Fruit fly (Drosophila melanogaster) whole organism, embryonic: ENCODE data around the gene CG8861.

Source experiments
- ATbp ChIP-seq: fragments of 200-800 bp; sonication (Bioruptor generic); optimal IDR thresholded peaks from 2 replicates; lab custom pipeline; 2017; ENCODE audit warnings: missing biosample characterization, mild to moderate bottlenecking, missing genetic modification characterization, missing genetic modification reagents
- Ada2b ChIP-seq: fragments of 200-800 bp; sonication (Bioruptor generic); IDR thresholded peaks from 2 replicates; pipeline ENCODE4 v1.3.6; 2022; ENCODE audit warnings: missing biosample characterization, missing genetic modification characterization
- Atf-2 ChIP-seq: fragments of 200-800 bp; sonication (Bioruptor generic); optimal IDR thresholded peaks from 2 replicates; lab custom pipeline; 2016; ENCODE audit warnings: missing biosample characterization, missing genetic modification characterization
- Awh ChIP-seq: fragments of 200-800 bp; sonication (Bioruptor generic); IDR thresholded peaks from 2 replicates; pipeline ENCODE4, ENCODE4 v1.3.6; 2022; ENCODE audit warnings: missing biosample characterization, missing genetic modification characterization
- Bteb2 ChIP-seq: fragments of 200-800 bp; sonication (Bioruptor generic); optimal IDR thresholded peaks from 2 replicates; lab custom pipeline; 2016; ENCODE audit warnings: missing biosample characterization, missing genetic modification characterization
- CG1024 ChIP-seq: fragments of 200-800 bp; sonication (Bioruptor generic); IDR thresholded peaks from 2 replicates; pipeline ENCODE4 v1.3.6; 2022; ENCODE audit warnings: missing biosample characterization, missing genetic modification characterization
- CG10321 ChIP-seq: fragments of 200-800 bp; sonication (Bioruptor generic); IDR thresholded peaks from 2 replicates; pipeline ENCODE4 v1.3.6; 2022; ENCODE audit warnings: missing biosample characterization, missing genetic modification characterization
- CG10654 ChIP-seq: fragments of 200-800 bp; sonication (Bioruptor generic); optimal IDR thresholded peaks from 2 replicates; lab custom pipeline; 2016; ENCODE audit warnings: missing biosample characterization, missing genetic modification characterization
- CG10979 ChIP-seq: fragments of 200-800 bp; sonication (Bioruptor generic); optimal IDR thresholded peaks from 2 replicates; lab custom pipeline; 2018; ENCODE audit warnings: missing biosample characterization, mild to moderate bottlenecking, missing genetic modification characterization, moderate library complexity
- CG17385 ChIP-seq: fragments of 200-800 bp; sonication (Bioruptor generic); optimal IDR thresholded peaks from 3 replicates; lab custom pipeline; 2018; ENCODE audit warnings: missing biosample characterization, mild to moderate bottlenecking, missing genetic modification characterization
- CG18619 ChIP-seq: fragments of 200-800 bp; sonication (Bioruptor generic); optimal IDR thresholded peaks from 3 replicates; lab custom pipeline; 2017; ENCODE audit warnings: missing biosample characterization, mild to moderate bottlenecking, missing genetic modification characterization
- CG2202 ChIP-seq: fragments of 200-800 bp; sonication (Bioruptor generic); optimal IDR thresholded peaks from 2 replicates; lab custom pipeline; 2018; ENCODE audit warnings: missing biosample characterization, mild to moderate bottlenecking, missing genetic modification characterization
- CG2875 ChIP-seq: fragments of 200-800 bp; sonication (Bioruptor generic); optimal IDR thresholded peaks from 2 replicates; lab custom pipeline; 2017; ENCODE audit warnings: missing biosample characterization, mild to moderate bottlenecking, missing genetic modification characterization, missing genetic modification reagents
- CG30403 ChIP-seq: fragments of 200-800 bp; sonication (Bioruptor generic); optimal IDR thresholded peaks from 3 replicates; lab custom pipeline; 2016; ENCODE audit warnings: missing biosample characterization, missing genetic modification characterization
- CG33557 ChIP-seq: fragments of 200-800 bp; sonication (Bioruptor generic); optimal IDR thresholded peaks from 2 replicates; lab custom pipeline; 2019; ENCODE audit warnings: missing biosample characterization, mild to moderate bottlenecking, missing genetic modification characterization, moderate library complexity
- CG4617 ChIP-seq: fragments of 200-800 bp; sonication (Bioruptor generic); optimal IDR thresholded peaks from 3 replicates; lab custom pipeline; 2016; ENCODE audit warnings: missing biosample characterization, missing genetic modification characterization, borderline replicate concordance
- CG6254 ChIP-seq: fragments of 200-800 bp; sonication (Bioruptor generic); optimal IDR thresholded peaks from 3 replicates; lab custom pipeline; 2017; ENCODE audit warnings: mild to moderate bottlenecking, missing biosample characterization, missing genetic modification reagents, missing genetic modification characterization
- CG6683 ChIP-seq: fragments of 200-800 bp; sonication (Bioruptor generic); optimal IDR thresholded peaks from 2 replicates; lab custom pipeline; 2017; ENCODE audit warnings: missing biosample characterization, mild to moderate bottlenecking, missing genetic modification characterization, missing genetic modification reagents
- CG6765 ChIP-seq: fragments of 200-800 bp; sonication (Bioruptor generic); optimal IDR thresholded peaks from 3 replicates; lab custom pipeline; 2017; ENCODE audit warnings: missing biosample characterization, mild to moderate bottlenecking, missing genetic modification characterization
- CG7271 ChIP-seq: fragments of 200-800 bp; sonication (Bioruptor generic); optimal IDR thresholded peaks from 2 replicates; lab custom pipeline; 2018; ENCODE audit warnings: missing biosample characterization, mild to moderate bottlenecking, missing genetic modification characterization, moderate library complexity
- CG8290 ChIP-seq, 3 experiments: fragments of 200-800 bp; sonication (Bioruptor generic); optimal IDR thresholded peaks; 2 replicates each; lab custom pipeline; 2016 to 2019; ENCODE audit warnings: missing biosample characterization in 3 of 3, missing genetic modification characterization in 3 of 3, mild to moderate bottlenecking in 2 of 3, moderate library complexity in 1 of 3
- CG9932 ChIP-seq: fragments of 200-800 bp; sonication (Bioruptor generic); IDR thresholded peaks from 2 replicates; pipeline ENCODE4 v1.3.6; 2022; ENCODE audit warnings: missing biosample characterization, missing genetic modification characterization
- CTCF ChIP-seq: fragments of 200-800 bp; sonication (Bioruptor generic); optimal IDR thresholded peaks from 2 replicates; lab custom pipeline; 2017; ENCODE audit warnings: missing biosample characterization, mild to moderate bottlenecking, missing genetic modification characterization, moderate library complexity
- CoRest ChIP-seq: fragments of 200-800 bp; sonication (Bioruptor generic); optimal IDR thresholded peaks from 3 replicates; lab custom pipeline; 2018; ENCODE audit warnings: missing biosample characterization, mild to moderate bottlenecking, missing genetic modification characterization, moderate library complexity
- Dek ChIP-seq: fragments of 200-800 bp; sonication (Bioruptor generic); optimal IDR thresholded peaks from 3 replicates; lab custom pipeline; 2019; ENCODE audit warnings: missing biosample characterization, mild to moderate bottlenecking, missing genetic modification characterization, moderate library complexity
- Dfd ChIP-seq, 2 experiments: fragments of >200 bp; optimal IDR thresholded peaks; 2 replicates each; lab custom pipeline; 2017; ENCODE audit warnings: missing biosample characterization in 2 of 2, missing genetic modification characterization in 2 of 2
- Dref ChIP-seq: fragments of 200-800 bp; sonication (Bioruptor generic); IDR thresholded peaks from 2 replicates; pipeline ENCODE4 v1.3.6; 2022; ENCODE audit warnings: missing biosample characterization, missing genetic modification characterization
- Gug ChIP-seq: fragments of 200-800 bp; sonication (Bioruptor generic); IDR thresholded peaks from 4 replicates; pipeline ENCODE4 v1.3.6; 2022; ENCODE audit warnings: missing biosample characterization, missing genetic modification characterization
- HLHmδ ChIP-seq: fragments of 200-800 bp; sonication (Bioruptor generic); optimal IDR thresholded peaks from 2 replicates; lab custom pipeline; 2018; ENCODE audit warnings: missing biosample characterization, mild to moderate bottlenecking, missing genetic modification characterization, moderate library complexity
- Hand ChIP-seq: fragments of 200-800 bp; sonication (Bioruptor generic); optimal IDR thresholded peaks from 2 replicates; lab custom pipeline; 2017; ENCODE audit warnings: mild to moderate bottlenecking, missing biosample characterization, missing genetic modification reagents, missing genetic modification characterization
- HmgZ ChIP-seq: fragments of 200-800 bp; sonication (Bioruptor generic); optimal IDR thresholded peaks from 2 replicates; lab custom pipeline; 2018; ENCODE audit warnings: missing biosample characterization, mild to moderate bottlenecking, missing genetic modification characterization
- NfI ChIP-seq: fragments of 200-800 bp; sonication (Bioruptor generic); optimal IDR thresholded peaks from 3 replicates; lab custom pipeline; 2018; ENCODE audit warnings: missing biosample characterization, mild to moderate bottlenecking, missing genetic modification characterization, moderate library complexity
- Optix ChIP-seq: fragments of 200-800 bp; sonication (Bioruptor generic); IDR thresholded peaks from 3 replicates; pipeline ENCODE4 v1.3.6; 2022; ENCODE audit warnings: missing biosample characterization, missing genetic modification characterization
- Poxn ChIP-seq: fragments of 200-800 bp; sonication (Bioruptor generic); IDR thresholded peaks from 2 replicates; pipeline ENCODE4 v1.3.6; 2022; ENCODE audit warnings: missing biosample characterization, missing genetic modification characterization
- Spps ChIP-seq: fragments of 200-800 bp; sonication (Bioruptor generic); optimal IDR thresholded peaks from 2 replicates; lab custom pipeline; 2018; ENCODE audit warnings: missing biosample characterization, mild to moderate bottlenecking, missing genetic modification characterization
- ash1 ChIP-seq: fragments of 200-800 bp; sonication (Bioruptor generic); optimal IDR thresholded peaks from 2 replicates; lab custom pipeline; 2018; ENCODE audit warnings: missing biosample characterization, mild to moderate bottlenecking, missing genetic modification characterization
- cg ChIP-seq: fragments of 200-800 bp; sonication (Bioruptor generic); optimal IDR thresholded peaks from 3 replicates; lab custom pipeline; 2019; ENCODE audit warnings: missing biosample characterization, mild to moderate bottlenecking, missing genetic modification characterization, moderate library complexity
- chm ChIP-seq: fragments of 200-800 bp; sonication (Bioruptor generic); IDR thresholded peaks from 2 replicates; pipeline ENCODE4 v1.3.6; 2022; ENCODE audit warnings: missing biosample characterization, missing genetic modification characterization
- crol ChIP-seq: fragments of 200-800 bp; sonication (Bioruptor generic); IDR thresholded peaks from 2 replicates; pipeline ENCODE4 v1.3.6; 2022; ENCODE audit warnings: missing biosample characterization, missing genetic modification characterization
- dysf ChIP-seq: fragments of 200-800 bp; sonication (Bioruptor generic); IDR thresholded peaks from 3 replicates; pipeline ENCODE4 v1.3.6; 2022; ENCODE audit warnings: missing biosample characterization, missing genetic modification characterization
- inv ChIP-seq: fragments of 200-800 bp; sonication (Bioruptor generic); IDR thresholded peaks from 2 replicates; pipeline ENCODE4 v1.3.6; 2022; ENCODE audit warnings: missing biosample characterization, missing genetic modification characterization; ENCODE audit not compliant: partially characterized antibody
- mld ChIP-seq: fragments of 200-800 bp; sonication (Bioruptor generic); IDR thresholded peaks from 3 replicates; pipeline ENCODE4 v1.3.6; 2022; ENCODE audit warnings: missing biosample characterization, missing genetic modification characterization; ENCODE audit not compliant: partially characterized antibody
- pita ChIP-seq: fragments of 200-800 bp; sonication (Bioruptor generic); optimal IDR thresholded peaks from 2 replicates; lab custom pipeline; 2017; ENCODE audit warnings: missing biosample characterization, mild to moderate bottlenecking, missing genetic modification characterization
- row ChIP-seq: fragments of 200-800 bp; sonication (Bioruptor generic); IDR thresholded peaks from 3 replicates; pipeline ENCODE4 v1.3.6; 2022; ENCODE audit warnings: missing biosample characterization, missing genetic modification characterization
- seq ChIP-seq: fragments of 200-800 bp; sonication (Bioruptor generic); IDR thresholded peaks from 2 replicates; pipeline ENCODE4 v1.3.6; 2022; ENCODE audit warnings: missing biosample characterization, missing genetic modification characterization
- shn ChIP-seq: fragments of 200-800 bp; sonication (Bioruptor generic); optimal IDR thresholded peaks from 3 replicates; lab custom pipeline; 2016; ENCODE audit warnings: missing biosample characterization, missing genetic modification characterization
- slp2 ChIP-seq: fragments of 200-800 bp; sonication (Bioruptor generic); optimal IDR thresholded peaks from 2 replicates; lab custom pipeline; 2016; ENCODE audit warnings: missing biosample characterization, missing genetic modification characterization
- so ChIP-seq: fragments of 200-800 bp; sonication (Bioruptor generic); IDR thresholded peaks from 3 replicates; pipeline ENCODE4 v1.3.6; 2022; ENCODE audit warnings: missing biosample characterization, missing genetic modification characterization
- zfh1 ChIP-seq: fragments of 200-800 bp; sonication (Bioruptor generic); IDR thresholded peaks from 3 replicates; pipeline ENCODE4 v1.3.6; 2022; ENCODE audit warnings: missing biosample characterization, missing genetic modification characterization

Gene CG8861

DNA sequence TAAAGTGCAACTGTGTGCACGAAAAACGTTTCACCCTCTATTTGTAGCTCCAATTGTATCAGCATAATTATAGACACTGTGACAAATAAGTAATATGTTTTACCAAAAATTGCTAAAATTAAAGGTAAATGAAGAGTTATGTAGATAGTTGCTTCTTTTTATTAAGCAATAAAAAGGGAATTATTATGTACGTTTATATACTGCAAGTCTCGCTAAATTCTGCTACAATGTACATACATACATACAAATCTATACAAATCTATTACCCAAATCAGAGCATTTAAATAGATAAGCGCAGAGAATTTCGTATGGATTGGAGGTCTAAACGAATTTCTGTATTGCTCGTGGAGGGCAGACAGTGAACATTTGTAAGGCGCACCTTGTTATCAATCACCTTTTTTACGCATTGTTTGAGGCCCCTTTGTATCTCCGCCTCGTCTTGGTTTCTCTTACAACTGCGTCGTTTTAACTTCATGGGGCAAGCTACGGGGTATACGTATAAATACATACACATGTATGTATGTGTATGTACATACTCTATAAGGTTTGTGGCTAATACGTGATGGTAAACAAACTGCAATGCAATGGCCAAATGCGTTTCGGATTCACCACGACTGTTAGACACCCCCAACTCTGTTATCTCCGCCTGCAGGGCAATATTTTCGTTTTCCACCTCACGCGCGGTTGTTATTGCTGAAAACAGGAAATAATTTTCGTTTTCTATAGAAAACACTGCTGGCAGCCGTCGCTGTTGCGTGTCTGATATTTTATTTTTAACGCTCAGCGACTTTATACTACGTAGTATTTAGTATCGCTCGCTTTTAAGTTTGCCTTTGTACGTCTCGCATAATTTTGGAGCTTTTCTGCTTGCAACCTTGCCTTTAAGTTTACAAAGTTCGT, 11.1 kb upstream of the CG8861 start (continued):
- TF ChIP-seq CG18619 = peak; percentile 48
- no peak for TF ChIP-seq so (GFP tag; lab: Robert Waterston, UW)
- no peak for TF ChIP-seq Optix (GFP tag; lab: Robert Waterston, UW)
- TF ChIP-seq Ada2b (GFP tag; lab: Robert Waterston, UW) = no peak
- TF ChIP-seq CG17385 (GFP tag; lab: Kevin White, UChicago) = peak; percentile 61
- TF ChIP-seq shn (GFP tag; lab: Kevin White, UChicago) = peak; percentile 26
- peak; percentile 47 for TF ChIP-seq Awh (GFP tag; lab: Robert Waterston, UW)
- peak; percentile 26 for TF ChIP-seq NfI (GFP tag; lab: Kevin White, UChicago)
- TF ChIP-seq inv (GFP tag; lab: Robert Waterston, UW) = no peak
- TF ChIP-seq CG6765 (GFP tag; lab: Kevin White, UChicago) = no peak
- TF ChIP-seq CG6683 (GFP tag; lab: Kevin White, UChicago) = peak; percentile 23
- TF ChIP-seq HLHmδ (GFP tag; lab: Kevin White, UChicago) = peak; percentile 35
- TF ChIP-seq ATbp (GFP tag; lab: Kevin White, UChicago) = peak; percentile 74
- TF ChIP-seq dysf (GFP tag; lab: Robert Waterston, UW) = no peak
- TF ChIP-seq cg (GFP tag; lab: Kevin White, UChicago) = peak; percentile 79
- no peak for TF ChIP-seq Poxn
- TF ChIP-seq Atf-2 (GFP tag; lab: Kevin White, UChicago) = peak; percentile 56
- TF ChIP-seq seq (GFP tag; lab: Robert Waterston, UW) = no peak
- peak; percentile 28 for TF ChIP-seq Bteb2 (GFP tag; lab: Kevin White, UChicago)
- TF ChIP-seq Hand = no peak
- TF ChIP-seq slp2 = peak; percentile 14
- TF ChIP-seq Dfd (GFP tag; optimal IDR thresholded peaks at IDR 0.05; lab: Kevin White, UChicago) = no peak
- TF ChIP-seq zfh1 (GFP tag; lab: Robert Waterston, UW) = peak; percentile 51; the same call in 1 of the 3 replicates
- TF ChIP-seq CG7271 (tag; lab: Kevin White, UChicago) = no peak
- TF ChIP-seq CG8290 (GFP tag; optimal IDR thresholded peaks at IDR 0.05; lab: Kevin White, UChicago) = no peak
- peak in 1 of 2 experiments; percentile 31 for TF ChIP-seq CG8290 (tag; optimal IDR thresholded peaks at IDR 0.05; lab: Kevin White, UChicago)
- TF ChIP-seq CTCF (GFP tag; lab: Kevin White, UChicago) = no peak
- no peak for TF ChIP-seq CG10321
- TF ChIP-seq Gug (GFP tag; lab: Robert Waterston, UW) = no peak; the same call in 3 of the 4 replicates
- peak; percentile 69 for TF ChIP-seq crol (GFP tag; lab: Robert Waterston, UW)
- TF ChIP-seq Dref (GFP tag; lab: Robert Waterston, UW) = no peak
- peak; percentile 7 for TF ChIP-seq HmgZ (tag; lab: Kevin White, UChicago)
- TF ChIP-seq CG6254 = peak; percentile 63
- TF ChIP-seq CG33557 (GFP tag; lab: Kevin White, UChicago) = peak; percentile 40
- TF ChIP-seq mld (GFP tag; lab: Robert Waterston, UW) = no peak
- peak; percentile 61 for TF ChIP-seq chm (GFP tag; lab: Robert Waterston, UW)
- TF ChIP-seq CG9932 = no peak; the same call in 1 of the 2 replicates
- TF ChIP-seq Dek (tag; lab: Kevin White, UChicago) = no peak
- peak; percentile 42 for TF ChIP-seq CG2875 (GFP tag; lab: Kevin White, UChicago)
- peak; percentile 87 for TF ChIP-seq CG10979
- TF ChIP-seq CG30403 (GFP tag; lab: Kevin White, UChicago) = peak; percentile 68
- TF ChIP-seq pita (GFP tag; lab: Kevin White, UChicago) = no peak
- TF ChIP-seq row (GFP tag; lab: Robert Waterston, UW) = peak; percentile 55
- TF ChIP-seq CG10654 (GFP tag; lab: Kevin White, UChicago) = peak; percentile 11
- peak; percentile 76 for TF ChIP-seq Spps (tag; lab: Kevin White, UChicago)
- TF ChIP-seq ash1 = no peak
- TF ChIP-seq CG2202 (tag; lab: Kevin White, UChicago) = peak; percentile 51
- TF ChIP-seq CG4617 (GFP tag; lab: Kevin White, UChicago) = no peak
- peak; percentile 75 for TF ChIP-seq CoRest (tag; lab: Kevin White, UChicago)
- peak; percentile 27; the same call in 1 of the 2 replicates for TF ChIP-seq CG1024 (GFP tag; lab: Robert Waterston, UW)
